Fruit fly (Drosophila melanogaster) Kc167 (cell line): Measurements from ENCODE around the gene Trhn.

Experiments used
- Myc ChIP-seq: fragments of >200 bp; optimal IDR thresholded peaks from 2 replicates; lab custom pipeline; 2017; ENCODE audit warnings: missing external identifiers
- Sin3A ChIP-seq: fragments of >200 bp; optimal IDR thresholded peaks from 2 replicates; lab custom pipeline; 2018; ENCODE audit warnings: missing external identifiers
- h ChIP-seq: fragments of >200 bp; optimal IDR thresholded peaks from 3 replicates; lab custom pipeline; 2018; ENCODE audit warnings: missing external identifiers
- insv ChIP-seq: fragments of >200 bp; optimal IDR thresholded peaks from 3 replicates; lab custom pipeline; 2018; ENCODE audit warnings: missing external identifiers
- psq ChIP-seq: fragments of >200 bp; optimal IDR thresholded peaks from 2 replicates; lab custom pipeline; 2017; ENCODE audit warnings: missing external identifiers
- ttk ChIP-seq: sonication (Bioruptor generic); optimal IDR thresholded peaks from 2 replicates; lab custom pipeline; 2017; ENCODE audit warnings: missing external identifiers

dm6 chr3L:1176515-1176914, 16.5 kb downstream of the Trhn start:
- TF ChIP-seq insv (no peak), psq (no peak), ttk (lab: Kevin White, UChicago) (no peak), h (no peak), Myc (lab: Kevin White, UChicago) (no peak), Sin3A (lab: Kevin White, UChicago) (no peak)
